Fruit fly (Drosophila melanogaster) whole organism, embryonic: ENCODE results near the gene CG7724.

ENCODE experiments used
- Atf3 ChIP-seq: fragments of 200-800 bp; sonication (Bioruptor generic); optimal IDR thresholded peaks from 3 replicates; lab custom pipeline; 2016; ENCODE audit warnings: missing biosample characterization, missing genetic modification characterization
- CG10462 ChIP-seq: fragments of 200-800 bp; sonication (Bioruptor generic); optimal IDR thresholded peaks from 2 replicates; lab custom pipeline; 2016; ENCODE audit warnings: missing biosample characterization, missing genetic modification characterization
- CG12299 ChIP-seq: fragments of 200-800 bp; sonication (Bioruptor generic); optimal IDR thresholded peaks from 2 replicates; lab custom pipeline; 2018; ENCODE audit warnings: missing biosample characterization, mild to moderate bottlenecking, missing genetic modification characterization
- CG17328 ChIP-seq: fragments of 200-800 bp; sonication (Bioruptor generic); IDR thresholded peaks from 2 replicates; pipeline ENCODE4 v1.3.6; 2022; ENCODE audit warnings: missing biosample characterization, missing genetic modification characterization
- CG2116 ChIP-seq: fragments of 200-800 bp; sonication (Bioruptor generic); optimal IDR thresholded peaks from 3 replicates; lab custom pipeline; 2018; ENCODE audit warnings: missing biosample characterization, mild to moderate bottlenecking, missing genetic modification characterization
- CG32532 ChIP-seq: fragments of 200-800 bp; sonication (Bioruptor generic); IDR thresholded peaks from 2 replicates; pipeline ENCODE4 v1.3.6; 2022; ENCODE audit warnings: missing biosample characterization, missing genetic modification characterization
- CG32767 ChIP-seq: fragments of 200-800 bp; sonication (Bioruptor generic); IDR thresholded peaks from 2 replicates; pipeline ENCODE4 v1.3.6; 2022; ENCODE audit warnings: missing biosample characterization, missing genetic modification characterization
- CG3281 ChIP-seq: fragments of 200-800 bp; sonication (Bioruptor generic); optimal IDR thresholded peaks from 3 replicates; lab custom pipeline; 2017; ENCODE audit warnings: missing biosample characterization, mild to moderate bottlenecking, missing genetic modification characterization
- CG34376 ChIP-seq: fragments of 200-800 bp; sonication (Bioruptor generic); optimal IDR thresholded peaks from 2 replicates; lab custom pipeline; 2018; ENCODE audit warnings: missing biosample characterization, mild to moderate bottlenecking, missing genetic modification characterization
- CG6854 ChIP-seq: fragments of 200-800 bp; sonication (Bioruptor generic); optimal IDR thresholded peaks from 3 replicates; lab custom pipeline; 2017; ENCODE audit warnings: missing biosample characterization, mild to moderate bottlenecking, missing genetic modification characterization
- CG7745 ChIP-seq: fragments of 200-800 bp; sonication (Bioruptor generic); optimal IDR thresholded peaks from 2 replicates; lab custom pipeline; 2018; ENCODE audit warnings: missing biosample characterization, mild to moderate bottlenecking, missing genetic modification characterization, moderate library complexity
- CG7839 ChIP-seq: fragments of 200-800 bp; sonication (Bioruptor generic); optimal IDR thresholded peaks from 3 replicates; lab custom pipeline; 2018; ENCODE audit warnings: missing biosample characterization, mild to moderate bottlenecking, missing genetic modification characterization, moderate library complexity
- CG7928 ChIP-seq: fragments of 200-800 bp; sonication (Bioruptor generic); optimal IDR thresholded peaks from 2 replicates; lab custom pipeline; 2017; ENCODE audit warnings: missing biosample characterization, mild to moderate bottlenecking, missing genetic modification characterization
- CG7987 ChIP-seq: fragments of 200-800 bp; sonication (Bioruptor generic); optimal IDR thresholded peaks from 2 replicates; lab custom pipeline; 2018; ENCODE audit warnings: missing biosample characterization, mild to moderate bottlenecking, missing genetic modification characterization, moderate library complexity
- CG8478 ChIP-seq: fragments of >200 bp; optimal IDR thresholded peaks from 2 replicates; lab custom pipeline; 2018
- CoRest ChIP-seq: fragments of 200-800 bp; sonication (Bioruptor generic); optimal IDR thresholded peaks from 3 replicates; lab custom pipeline; 2018; ENCODE audit warnings: missing biosample characterization, mild to moderate bottlenecking, missing genetic modification characterization, moderate library complexity
- Doc3 ChIP-seq: fragments of 200-800 bp; sonication (Bioruptor generic); IDR thresholded peaks from 3 replicates; pipeline ENCODE4 v1.3.6; 2022; ENCODE audit warnings: missing biosample characterization, missing genetic modification characterization; ENCODE audit not compliant: partially characterized antibody
- Ets97D ChIP-seq: fragments of 200-800 bp; sonication (Bioruptor generic); optimal IDR thresholded peaks from 3 replicates; lab custom pipeline; 2016; ENCODE audit warnings: missing biosample characterization, missing genetic modification characterization
- Hey ChIP-seq: fragments of 200-800 bp; sonication (Bioruptor generic); optimal IDR thresholded peaks from 3 replicates; lab custom pipeline; 2018; ENCODE audit warnings: missing biosample characterization, mild to moderate bottlenecking, missing genetic modification characterization
- Hmr ChIP-seq: fragments of 200-800 bp; sonication (Bioruptor generic); optimal IDR thresholded peaks from 3 replicates; lab custom pipeline; 2017; ENCODE audit warnings: mild to moderate bottlenecking, missing biosample characterization, missing genetic modification reagents, missing genetic modification characterization
- Hr51 ChIP-seq, 2 experiments: fragments of 200-800 bp; sonication (Bioruptor generic); optimal IDR thresholded peaks; 2 replicates in 1 of 2; 3 replicates in 1 of 2; lab custom pipeline; 2016 to 2018; ENCODE audit warnings: missing biosample characterization in 2 of 2, missing genetic modification characterization in 2 of 2, mild to moderate bottlenecking in 1 of 2, moderate library complexity in 1 of 2
- Hr78 ChIP-seq, 2 experiments: fragments of 200-800 bp in 1 of 2; fragments of >200 bp in 1 of 2; sonication (Bioruptor generic) in 1 of 2; optimal IDR thresholded peaks; 2 replicates each; lab custom pipeline; 2017 to 2019; ENCODE audit warnings: missing biosample characterization in 2 of 2, missing genetic modification characterization in 2 of 2, mild to moderate bottlenecking in 1 of 2, moderate library complexity in 1 of 2
- Oli ChIP-seq: fragments of 200-800 bp; sonication (Bioruptor generic); optimal IDR thresholded peaks from 2 replicates; lab custom pipeline; 2018; ENCODE audit warnings: missing biosample characterization, mild to moderate bottlenecking, missing genetic modification characterization, moderate library complexity
- Scr ChIP-seq: fragments of 200-800 bp; sonication (Bioruptor generic); IDR thresholded peaks from 2 replicates; pipeline ENCODE4 v1.3.6; 2022; ENCODE audit warnings: missing biosample characterization, missing genetic modification characterization; ENCODE audit not compliant: partially characterized antibody
- Sin3A ChIP-seq: fragments of >200 bp; optimal IDR thresholded peaks from 2 replicates; lab custom pipeline; 2018
- Usf ChIP-seq: fragments of 200-800 bp; sonication (Bioruptor generic); optimal IDR thresholded peaks from 2 replicates; lab custom pipeline; 2017; ENCODE audit warnings: missing genotype, missing biosample characterization, missing genetic modification characterization
- Vsx1 ChIP-seq: fragments of 200-800 bp; sonication (Bioruptor generic); optimal IDR thresholded peaks from 2 replicates; lab custom pipeline; 2017; ENCODE audit warnings: missing biosample characterization, mild to moderate bottlenecking, missing genetic modification characterization, missing genetic modification reagents
- Xrp1 ChIP-seq: fragments of 200-800 bp; sonication (Bioruptor generic); IDR thresholded peaks from 2 replicates; pipeline ENCODE4 v1.3.6; 2022; ENCODE audit warnings: missing biosample characterization, missing genetic modification characterization
- amos ChIP-seq: fragments of 200-800 bp; sonication (Bioruptor generic); IDR thresholded peaks from 2 replicates; pipeline ENCODE4 v1.3.6; 2022; ENCODE audit warnings: missing biosample characterization, missing genetic modification characterization; ENCODE audit not compliant: partially characterized antibody
- ash1 ChIP-seq: fragments of 200-800 bp; sonication (Bioruptor generic); optimal IDR thresholded peaks from 2 replicates; lab custom pipeline; 2018; ENCODE audit warnings: missing biosample characterization, mild to moderate bottlenecking, missing genetic modification characterization
- cato ChIP-seq: fragments of 200-800 bp; sonication (Bioruptor generic); optimal IDR thresholded peaks from 2 replicates; lab custom pipeline; 2016; ENCODE audit warnings: missing biosample characterization, missing genetic modification characterization, borderline replicate concordance
- her ChIP-seq: fragments of 200-800 bp; sonication (Bioruptor generic); optimal IDR thresholded peaks from 2 replicates; lab custom pipeline; 2016; ENCODE audit warnings: missing biosample characterization, missing genetic modification characterization
- jigr1 ChIP-seq: fragments of 200-800 bp; sonication (Bioruptor generic); IDR thresholded peaks from 3 replicates; pipeline ENCODE4 v1.3.6; 2022; ENCODE audit warnings: missing biosample characterization, missing genetic modification characterization
- jing ChIP-seq: fragments of 200-800 bp; sonication (Bioruptor generic); optimal IDR thresholded peaks from 2 replicates; lab custom pipeline; 2018; ENCODE audit warnings: missing biosample characterization, mild to moderate bottlenecking, missing genetic modification characterization
- klu ChIP-seq: fragments of 200-800 bp; sonication (Bioruptor generic); IDR thresholded peaks from 2 replicates; pipeline ENCODE4 v1.3.6; 2022; ENCODE audit warnings: missing biosample characterization, missing genetic modification characterization
- lbe ChIP-seq: fragments of 200-800 bp; sonication (Bioruptor generic); optimal IDR thresholded peaks from 2 replicates; lab custom pipeline; 2016; ENCODE audit warnings: missing biosample characterization, mild to moderate bottlenecking, missing genetic modification characterization
- nau ChIP-seq: fragments of 200-800 bp; sonication (Bioruptor generic); optimal IDR thresholded peaks from 3 replicates; lab custom pipeline; 2017; ENCODE audit warnings: missing biosample characterization, mild to moderate bottlenecking, missing genetic modification characterization, missing genetic modification reagents
- peb ChIP-seq: fragments of 200-800 bp; sonication (Bioruptor generic); IDR thresholded peaks from 2 replicates; pipeline ENCODE4 v1.3.6; 2022; ENCODE audit warnings: missing biosample characterization, missing genetic modification characterization
- pho ChIP-seq: fragments of 200-800 bp; sonication (Bioruptor generic); optimal IDR thresholded peaks from 2 replicates; lab custom pipeline; 2016; ENCODE audit warnings: missing biosample characterization, missing genetic modification characterization
- pros ChIP-seq: fragments of 200-800 bp; sonication (Bioruptor generic); optimal IDR thresholded peaks from 3 replicates; lab custom pipeline; 2019; ENCODE audit warnings: missing biosample characterization, mild to moderate bottlenecking, missing genetic modification characterization, moderate library complexity
- pzg ChIP-seq: fragments of 200-800 bp; sonication (Bioruptor generic); optimal IDR thresholded peaks from 3 replicates; lab custom pipeline; 2018; ENCODE audit warnings: missing biosample characterization, mild to moderate bottlenecking, missing genetic modification characterization, moderate library complexity
- tin ChIP-seq: fragments of 200-800 bp; sonication (Bioruptor generic); optimal IDR thresholded peaks from 3 replicates; lab custom pipeline; 2016; ENCODE audit warnings: missing biosample characterization, missing genetic modification characterization
- tio ChIP-seq: fragments of 200-800 bp; sonication (Bioruptor generic); optimal IDR thresholded peaks from 2 replicates; lab custom pipeline; 2017; ENCODE audit warnings: missing biosample characterization, missing genetic modification characterization, inconsistent platforms
- tll ChIP-seq, 2 experiments: fragments of 200-800 bp in 1 of 2; fragments of >200 bp in 1 of 2; sonication (Bioruptor generic) in 1 of 2; optimal IDR thresholded peaks; 2 replicates each; lab custom pipeline; 2017 to 2019; ENCODE audit warnings: missing biosample characterization in 2 of 2, missing genetic modification characterization in 2 of 2, mild to moderate bottlenecking in 1 of 2, moderate library complexity in 1 of 2
- tup ChIP-seq: fragments of 200-800 bp; sonication (Bioruptor generic); optimal IDR thresholded peaks from 2 replicates; lab custom pipeline; 2016; ENCODE audit warnings: missing biosample characterization, mild to moderate bottlenecking, missing genetic modification characterization, moderate library complexity
- unpg ChIP-seq: fragments of 200-800 bp; sonication (Bioruptor generic); optimal IDR thresholded peaks from 3 replicates; lab custom pipeline; 2018; ENCODE audit warnings: missing biosample characterization, mild to moderate bottlenecking, missing genetic modification characterization, moderate library complexity
- wdn ChIP-seq: fragments of 200-800 bp; sonication (Bioruptor generic); IDR thresholded peaks from 2 replicates; pipeline ENCODE4 v1.3.6; 2022; ENCODE audit warnings: missing biosample characterization, missing genetic modification characterization
- zfh1 ChIP-seq: fragments of 200-800 bp; sonication (Bioruptor generic); IDR thresholded peaks from 3 replicates; pipeline ENCODE4 v1.3.6; 2022; ENCODE audit warnings: missing biosample characterization, missing genetic modification characterization

The CG7724 gene

DNA sequence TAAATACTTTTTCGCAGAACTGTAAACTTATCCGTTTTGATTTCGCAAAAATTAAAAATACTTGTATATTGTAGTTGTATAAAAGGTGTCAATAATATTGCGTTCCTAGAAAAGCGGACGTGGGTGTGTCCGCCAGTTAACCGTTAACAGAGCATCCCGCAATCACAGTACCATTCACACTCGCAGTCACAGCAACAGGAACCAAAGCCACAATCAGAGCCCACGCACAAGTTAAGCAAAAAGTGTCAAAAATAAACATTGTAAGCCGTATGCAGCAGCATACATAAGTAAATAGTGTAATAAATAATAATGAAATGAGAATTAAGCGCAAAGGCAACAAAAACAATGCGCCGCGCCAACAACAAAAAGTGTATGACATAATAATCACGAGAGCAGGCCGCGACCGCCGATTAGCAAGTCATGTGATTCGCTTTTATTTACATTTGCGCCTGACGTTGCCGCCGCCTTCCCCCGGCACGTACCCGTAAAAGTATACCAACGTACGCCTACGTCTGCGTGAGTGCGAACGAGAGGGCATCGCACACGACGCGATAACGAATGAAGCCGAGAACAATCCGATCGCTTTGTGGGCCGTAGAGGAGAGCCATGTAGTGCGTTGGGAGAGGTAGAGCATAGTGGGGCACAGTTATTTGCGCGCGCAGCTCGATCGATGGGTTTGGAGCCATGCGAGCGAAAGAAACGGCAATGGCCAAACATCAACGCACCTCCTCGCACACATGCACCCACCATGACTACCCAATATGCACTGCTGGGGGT is 45.5 kb upstream of the CG7724 start (continued):
- no peak for TF ChIP-seq her (GFP tag; lab: Kevin White, UChicago)
- peak; percentile 11 for TF ChIP-seq pzg (GFP tag; lab: Kevin White, UChicago)
- peak in 1 of 2 experiments; percentile 81 for TF ChIP-seq Hr78 (GFP tag; optimal IDR thresholded peaks at IDR 0.05; lab: Kevin White, UChicago)
- peak; percentile 60 for TF ChIP-seq ash1 (GFP tag; lab: Kevin White, UChicago)
- peak; percentile 82 for TF ChIP-seq CG7987
- TF ChIP-seq Doc3 (GFP tag; lab: Robert Waterston, UW), result no peak
- peak; percentile 14 for TF ChIP-seq nau (GFP tag; lab: Kevin White, UChicago)
- no peak for TF ChIP-seq cato (GFP tag; lab: Kevin White, UChicago)
- TF ChIP-seq tin, result no peak
- peak; percentile 31; the same call in 1 of the 2 replicates for TF ChIP-seq amos
- peak; percentile 51 for TF ChIP-seq zfh1 (GFP tag; lab: Robert Waterston, UW)
- no peak for TF ChIP-seq Usf
- no peak for TF ChIP-seq CG7928 (GFP tag; lab: Kevin White, UChicago)
- peak; percentile 41 for TF ChIP-seq Oli (tag; lab: Kevin White, UChicago)
- TF ChIP-seq CG32767 (GFP tag; lab: Robert Waterston, UW), result peak; percentile 73
- peak; percentile 0 for TF ChIP-seq CoRest (tag; lab: Kevin White, UChicago)
- no peak for TF ChIP-seq Sin3A (lab: Kevin White, UChicago)
- peak; percentile 35 for TF ChIP-seq CG12299 (tag; lab: Kevin White, UChicago)
- TF ChIP-seq CG10462 (GFP tag; lab: Kevin White, UChicago), result peak; percentile 22
- TF ChIP-seq CG8478, result peak; percentile 84
- peak in 1 of 2 experiments; percentile 68 for TF ChIP-seq Hr51 (GFP tag; optimal IDR thresholded peaks at IDR 0.05; lab: Kevin White, UChicago)
- TF ChIP-seq CG3281 (GFP tag; lab: Kevin White, UChicago), result peak; percentile 47
- TF ChIP-seq peb (GFP tag; lab: Robert Waterston, UW), result no peak
- TF ChIP-seq CG7745 (tag; lab: Kevin White, UChicago), result no peak
- no peak for TF ChIP-seq CG2116 (GFP tag; lab: Kevin White, UChicago)
- peak; percentile 95 for TF ChIP-seq CG34376
- TF ChIP-seq Hey, result peak; percentile 32
- no peak for TF ChIP-seq Ets97D
- peak; percentile 26 for TF ChIP-seq pho (GFP tag; lab: Kevin White, UChicago)
- 0 out of 2 replicates have a peak, but pooled peaks have one; percentile 3 for TF ChIP-seq CG17328 (GFP tag; lab: Robert Waterston, UW)
- TF ChIP-seq jigr1 (GFP tag; lab: Robert Waterston, UW), result no peak
- TF ChIP-seq Atf3 (GFP tag; lab: Kevin White, UChicago), result no peak
- TF ChIP-seq Vsx1 (GFP tag; lab: Kevin White, UChicago), result peak; percentile 73
- peak; percentile 60 for TF ChIP-seq CG7839 (tag; lab: Kevin White, UChicago)
- TF ChIP-seq klu, result peak; percentile 58; the same call in 1 of the 2 replicates
- peak; percentile 50 for TF ChIP-seq Hmr (GFP tag; lab: Kevin White, UChicago)
- TF ChIP-seq wdn (GFP tag; lab: Robert Waterston, UW), result no peak
- peak; percentile 18 for TF ChIP-seq jing (GFP tag; lab: Kevin White, UChicago)
- TF ChIP-seq tio (GFP tag; lab: Kevin White, UChicago), result peak; percentile 52
- peak; percentile 47; the same call in 1 of the 2 replicates for TF ChIP-seq Scr (GFP tag; lab: Robert Waterston, UW)
- TF ChIP-seq tup (GFP tag; lab: Kevin White, UChicago), result no peak
- TF ChIP-seq lbe (GFP tag; lab: Kevin White, UChicago), result peak; percentile 34
- peak; percentile 59 for TF ChIP-seq CG32532 (GFP tag; lab: Robert Waterston, UW)
- TF ChIP-seq unpg (GFP tag; lab: Kevin White, UChicago), result peak; percentile 25
- TF ChIP-seq pros (GFP tag; lab: Kevin White, UChicago), result peak; percentile 58
- TF ChIP-seq CG6854 (GFP tag; lab: Kevin White, UChicago), result peak; percentile 56
- peak in 1 of 2 experiments; percentile 60 for TF ChIP-seq tll (GFP tag; optimal IDR thresholded peaks at IDR 0.05; lab: Kevin White, UChicago)
- TF ChIP-seq Xrp1 (GFP tag; lab: Robert Waterston, UW), result peak; percentile 13; the same call in 1 of the 2 replicates
